Worm (Caenorhabditis elegans): ENCODE data around the gene elt-3.

elt-3 gene

ce11 chrX:13959383-13959782, 24.7 kb downstream of the elt-3 start (continued):
- TF ChIP-seq lin-13 (GFP tag; optimal IDR thresholded peaks at IDR 0.05) (no peak), ztf-7 (tag; optimal IDR thresholded peaks at IDR 0.05) (no peak), unc-62 (GFP tag; optimal IDR thresholded peaks at IDR 0.05 in 1 of 2) (no peak), unc-62 (tag; optimal IDR thresholded peaks at IDR 0.05) (no peak), ZK546.5 (tag; optimal IDR thresholded peaks at IDR 0.05) (no peak), duxl-1 (tag; optimal IDR thresholded peaks at IDR 0.05; ENCODE audit: poor library complexity) (no peak), aly-2 (tag; optimal IDR thresholded peaks at IDR 0.05) (no peak), pqm-1 (tag; optimal IDR thresholded peaks at IDR 0.05) (peak; percentile 55), mxl-3 (GFP tag; optimal IDR thresholded peaks at IDR 0.05) (no peak), nhr-77 (tag; optimal IDR thresholded peaks at IDR 0.05) (no peak), ceh-62 (tag; optimal IDR thresholded peaks at IDR 0.05) (no peak), attf-4 (tag; optimal IDR thresholded peaks at IDR 0.05) (no peak), mxl-2 (GFP tag; conservative IDR thresholded peaks at IDR 0.05) (no peak), R02D3.7 (tag; optimal IDR thresholded peaks at IDR 0.05) (no peak), vab-7 (GFP tag; IDR thresholded peaks at IDR 0.05) (no peak), lim-7 (GFP tag; IDR thresholded peaks at IDR 0.05) (no peak), ceh-32 (tag; optimal IDR thresholded peaks at IDR 0.05; ENCODE audit: poor library complexity) (no peak), F26F4.8 (GFP tag; conservative IDR thresholded peaks at IDR 0.05) (no peak), ctbp-1 (GFP tag; IDR thresholded peaks at IDR 0.05) (no peak), hlh-30 (tag; optimal IDR thresholded peaks at IDR 0.05; ENCODE audit: insufficient read depth) (peak; percentile 22), tra-1 (GFP tag; IDR thresholded peaks at IDR 0.05) (no peak), nhr-102 (tag; optimal IDR thresholded peaks at IDR 0.05) (no peak), snpc-4 (tag; optimal IDR thresholded peaks at IDR 0.05) (no peak), zfp-3 (GFP tag; conservative IDR thresholded peaks at IDR 0.05) (no peak), Y48G9A.11 (GFP tag; IDR thresholded peaks at IDR 0.05) (no peak), mdl-1 (tag; optimal IDR thresholded peaks at IDR 0.05) (no peak), zip-11 (GFP tag; IDR thresholded peaks at IDR 0.05) (no peak), sdz-12 (GFP tag; optimal IDR thresholded peaks at IDR 0.05) (no peak), ZK337.2 (GFP tag; IDR thresholded peaks at IDR 0.05) (no peak)

ce11 chrX:13959849-13960248, 25.2 kb downstream of the elt-3 start, which contains the start of gene syx-2:
TSS of gene syx-2 (plus strand) at chrX:13960149.
- TF ChIP-seq nhr-6 (tag; optimal IDR thresholded peaks at IDR 0.05): no peak

- no peak for TF ChIP-seq ceh-32 (tag; optimal IDR thresholded peaks at IDR 0.05; ENCODE audit: poor library complexity)
- TF ChIP-seq zag-1 (tag; optimal IDR thresholded peaks at IDR 0.05): no peak
- no peak for TF ChIP-seq nhr-10 (tag; optimal IDR thresholded peaks at IDR 0.05)
- TF ChIP-seq jun-1 (tag; optimal IDR thresholded peaks at IDR 0.05): no peak
- TF ChIP-seq snpc-1.2 (GFP tag; IDR thresholded peaks at IDR 0.05): no peak
- TF ChIP-seq hif-1 (tag; optimal IDR thresholded peaks at IDR 0.05): no peak
- TF ChIP-seq D1046.2 (GFP tag; IDR thresholded peaks at IDR 0.05): no peak
- TF ChIP-seq zip-2 (tag; optimal IDR thresholded peaks at IDR 0.05): no peak
- no peak for TF ChIP-seq ctbp-1 (GFP tag; IDR thresholded peaks at IDR 0.05)
- no peak for TF ChIP-seq daf-19 (GFP tag; conservative IDR thresholded peaks at IDR 0.05)
- TF ChIP-seq nhr-48 (tag; optimal IDR thresholded peaks at IDR 0.05): no peak
- TF ChIP-seq ZK337.2 (GFP tag; IDR thresholded peaks at IDR 0.05): no peak
- TF ChIP-seq T20F7.1 (GFP tag; optimal IDR thresholded peaks at IDR 0.05): no peak
- TF ChIP-seq snpc-4 (tag; optimal IDR thresholded peaks at IDR 0.05): no peak
- no peak for TF ChIP-seq vab-7 (GFP tag; IDR thresholded peaks at IDR 0.05)
- no peak for TF ChIP-seq sdz-12 (GFP tag; optimal IDR thresholded peaks at IDR 0.05)
- no peak for TF ChIP-seq lin-13 (GFP tag; optimal IDR thresholded peaks at IDR 0.05)
- no peak for TF ChIP-seq daf-16 (GFP tag; optimal IDR thresholded peaks at IDR 0.05)
- no peak for TF ChIP-seq daf-16 (tag; optimal IDR thresholded peaks at IDR 0.05)
- TF ChIP-seq nhr-11 (tag; optimal IDR thresholded peaks at IDR 0.05): no peak
- no peak for TF ChIP-seq ZK546.5 (tag; optimal IDR thresholded peaks at IDR 0.05)
These were observed 28.5 kb downstream of the elt-3 start, which contains the start of gene F48F7.3 for ce11 chrX:13963203-13963602. TSS of gene F48F7.3 (plus strand) at chrX:13963503.

All from whole organism, L4 larva.